Fruit fly (Drosophila melanogaster) whole organism, embryonic: ENCODE results near the gene CG44405.
A peak's percentile ranks its signal among the peaks of the same experiment; 100 is the strongest.

Experiments
- Atf3 ChIP-seq: fragments of 200-800 bp; sonication (Bioruptor generic); optimal IDR thresholded peaks from 3 replicates; lab custom pipeline; 2016; ENCODE audit warnings: missing biosample characterization, missing genetic modification characterization
- B-H1 ChIP-seq: fragments of 200-800 bp; sonication (Bioruptor generic); IDR thresholded peaks from 3 replicates; pipeline ENCODE4 v1.3.6; 2022; ENCODE audit warnings: missing biosample characterization, missing genetic modification characterization
- CG10147 ChIP-seq: fragments of 200-800 bp; sonication (Bioruptor generic); optimal IDR thresholded peaks from 2 replicates; lab custom pipeline; 2019; ENCODE audit warnings: missing biosample characterization, mild to moderate bottlenecking, missing genetic modification characterization, moderate library complexity
- CG1024 ChIP-seq: fragments of 200-800 bp; sonication (Bioruptor generic); IDR thresholded peaks from 2 replicates; pipeline ENCODE4 v1.3.6; 2022; ENCODE audit warnings: missing biosample characterization, missing genetic modification characterization
- CG10267 ChIP-seq: fragments of 200-800 bp; sonication (Bioruptor generic); optimal IDR thresholded peaks from 2 replicates; lab custom pipeline; 2018; ENCODE audit warnings: missing biosample characterization, mild to moderate bottlenecking, missing genetic modification characterization, moderate library complexity
- CG10543 ChIP-seq: fragments of 200-800 bp; sonication (Bioruptor generic); optimal IDR thresholded peaks from 3 replicates; lab custom pipeline; 2017; ENCODE audit warnings: missing biosample characterization, mild to moderate bottlenecking, missing genetic modification characterization, moderate library complexity
- CG12071 ChIP-seq: fragments of 200-800 bp; sonication (Bioruptor generic); optimal IDR thresholded peaks from 3 replicates; lab custom pipeline; 2018; ENCODE audit warnings: missing biosample characterization, mild to moderate bottlenecking, missing genetic modification characterization
- CG13287 ChIP-seq: fragments of 200-800 bp; sonication (Bioruptor generic); IDR thresholded peaks from 2 replicates; pipeline ENCODE4 v1.3.6; 2022; ENCODE audit warnings: missing biosample characterization, missing genetic modification characterization; ENCODE audit not compliant: partially characterized antibody
- CG1529 ChIP-seq: fragments of 200-800 bp; sonication (Bioruptor generic); optimal IDR thresholded peaks from 3 replicates; lab custom pipeline; 2018; ENCODE audit warnings: missing biosample characterization, missing genetic modification characterization
- CG15479 ChIP-seq: fragments of 200-800 bp; sonication (Bioruptor generic); optimal IDR thresholded peaks from 3 replicates; lab custom pipeline; 2019; ENCODE audit warnings: missing biosample characterization, mild to moderate bottlenecking, missing genetic modification characterization, moderate library complexity
- CG15514 ChIP-seq: fragments of 200-800 bp; sonication (Bioruptor generic); optimal IDR thresholded peaks from 3 replicates; lab custom pipeline; 2017; ENCODE audit warnings: missing biosample characterization, missing genetic modification characterization, mild to moderate bottlenecking, moderate library complexity, missing genetic modification reagents
- CG17385 ChIP-seq: fragments of 200-800 bp; sonication (Bioruptor generic); optimal IDR thresholded peaks from 3 replicates; lab custom pipeline; 2018; ENCODE audit warnings: missing biosample characterization, mild to moderate bottlenecking, missing genetic modification characterization
- CG17912 ChIP-seq: fragments of 200-800 bp; sonication (Bioruptor generic); optimal IDR thresholded peaks from 2 replicates; lab custom pipeline; 2018; ENCODE audit warnings: missing biosample characterization, mild to moderate bottlenecking, missing genetic modification characterization
- CG2116 ChIP-seq: fragments of 200-800 bp; sonication (Bioruptor generic); optimal IDR thresholded peaks from 3 replicates; lab custom pipeline; 2018; ENCODE audit warnings: missing biosample characterization, mild to moderate bottlenecking, missing genetic modification characterization
- CG3281 ChIP-seq: fragments of 200-800 bp; sonication (Bioruptor generic); optimal IDR thresholded peaks from 3 replicates; lab custom pipeline; 2017; ENCODE audit warnings: missing biosample characterization, mild to moderate bottlenecking, missing genetic modification characterization
- CG6683 ChIP-seq: fragments of 200-800 bp; sonication (Bioruptor generic); optimal IDR thresholded peaks from 2 replicates; lab custom pipeline; 2017; ENCODE audit warnings: missing biosample characterization, mild to moderate bottlenecking, missing genetic modification characterization, missing genetic modification reagents
- CG8290 ChIP-seq, 3 experiments: fragments of 200-800 bp; sonication (Bioruptor generic); optimal IDR thresholded peaks; 2 replicates each; lab custom pipeline; 2016 to 2019; ENCODE audit warnings: missing biosample characterization in 3 of 3, missing genetic modification characterization in 3 of 3, mild to moderate bottlenecking in 2 of 3, moderate library complexity in 1 of 3
- Dbx ChIP-seq: fragments of 200-800 bp; sonication (Bioruptor generic); IDR thresholded peaks from 3 replicates; pipeline ENCODE4 v1.3.6; 2022; ENCODE audit warnings: missing biosample characterization, missing genetic modification characterization
- Eip74EF ChIP-seq, 2 experiments: fragments of 200-800 bp in 1 of 2; fragments of >200 bp in 1 of 2; sonication (Bioruptor generic) in 1 of 2; optimal IDR thresholded peaks; 2 replicates each; lab custom pipeline; 2017 to 2019; ENCODE audit warnings: missing biosample characterization in 2 of 2, missing genetic modification characterization in 2 of 2, mild to moderate bottlenecking in 1 of 2, moderate library complexity in 1 of 2
- Ets97D ChIP-seq: fragments of 200-800 bp; sonication (Bioruptor generic); optimal IDR thresholded peaks from 3 replicates; lab custom pipeline; 2016; ENCODE audit warnings: missing biosample characterization, missing genetic modification characterization
- Hr39 ChIP-seq: fragments of >200 bp; optimal IDR thresholded peaks from 2 replicates; lab custom pipeline; 2017
- MBD-R2 ChIP-seq: fragments of 200-800 bp; sonication (Bioruptor generic); IDR thresholded peaks from 2 replicates; pipeline ENCODE4 v1.3.6; 2022; ENCODE audit warnings: missing biosample characterization, missing genetic modification characterization
- Mad ChIP-seq: fragments of 200-800 bp; sonication (Bioruptor generic); optimal IDR thresholded peaks from 2 replicates; lab custom pipeline; 2016; ENCODE audit warnings: missing biosample characterization, missing genetic modification characterization
- NFAT ChIP-seq: fragments of 200-800 bp; sonication (Bioruptor generic); IDR thresholded peaks from 2 replicates; pipeline ENCODE4 v1.3.6; 2022; ENCODE audit warnings: missing biosample characterization, missing genetic modification characterization
- Nf-YB ChIP-seq: fragments of 200-800 bp; sonication (Bioruptor generic); optimal IDR thresholded peaks from 3 replicates; lab custom pipeline; 2019; ENCODE audit warnings: missing biosample characterization, mild to moderate bottlenecking, missing genetic modification characterization, moderate library complexity
- Nf-YC ChIP-seq: fragments of 200-800 bp; optimal IDR thresholded peaks from 3 replicates; lab custom pipeline; 2019; ENCODE audit warnings: missing biosample characterization, mild to moderate bottlenecking, missing genetic modification characterization, moderate library complexity
- Stat92E ChIP-seq, 3 experiments: fragments of >200 bp in 2 of 3; fragments of 200-800 bp in 1 of 3; sonication (Bioruptor generic) in 1 of 3; optimal IDR thresholded peaks; 2 replicates each; lab custom pipeline; 2017 to 2019; ENCODE audit warnings: missing biosample characterization in 3 of 3, missing genetic modification characterization in 3 of 3, mild to moderate bottlenecking in 1 of 3, moderate library complexity in 1 of 3
- Tbp ChIP-seq: fragments of >200 bp; optimal IDR thresholded peaks from 2 replicates; lab custom pipeline; 2018; ENCODE audit warnings: missing biosample characterization, missing genetic modification characterization
- amos ChIP-seq: fragments of 200-800 bp; sonication (Bioruptor generic); IDR thresholded peaks from 2 replicates; pipeline ENCODE4 v1.3.6; 2022; ENCODE audit warnings: missing biosample characterization, missing genetic modification characterization; ENCODE audit not compliant: partially characterized antibody
- bsh ChIP-seq, 2 experiments: fragments of 200-800 bp; sonication (Bioruptor generic); optimal IDR thresholded peaks; 2 replicates each; lab custom pipeline; 2017 to 2018; ENCODE audit warnings: mild to moderate bottlenecking in 2 of 2, missing biosample characterization in 2 of 2, missing genetic modification characterization in 2 of 2, moderate library complexity in 1 of 2
- ci ChIP-seq: fragments of 200-800 bp; sonication (Bioruptor generic); IDR thresholded peaks from 3 replicates; pipeline ENCODE4 v1.3.6; 2022; ENCODE audit warnings: missing biosample characterization, missing genetic modification characterization
- disco-r ChIP-seq: fragments of 200-800 bp; sonication (Bioruptor generic); optimal IDR thresholded peaks from 2 replicates; lab custom pipeline; 2016; ENCODE audit warnings: missing biosample characterization, missing genetic modification characterization
- grn ChIP-seq: fragments of 200-800 bp; sonication (Bioruptor generic); optimal IDR thresholded peaks from 3 replicates; lab custom pipeline; 2017; ENCODE audit warnings: missing biosample characterization, missing genetic modification characterization
- gsb ChIP-seq: fragments of 200-800 bp; sonication (Bioruptor generic); IDR thresholded peaks from 2 replicates; pipeline ENCODE4 v1.3.6; 2022; ENCODE audit warnings: missing biosample characterization, missing genetic modification characterization
- her ChIP-seq: fragments of 200-800 bp; sonication (Bioruptor generic); optimal IDR thresholded peaks from 2 replicates; lab custom pipeline; 2016; ENCODE audit warnings: missing biosample characterization, missing genetic modification characterization
- jumu ChIP-seq: fragments of 200-800 bp; sonication (Bioruptor generic); optimal IDR thresholded peaks from 3 replicates; lab custom pipeline; 2016; ENCODE audit warnings: missing biosample characterization, missing genetic modification characterization
- kah ChIP-seq: fragments of 200-800 bp; sonication (Bioruptor generic); optimal IDR thresholded peaks from 2 replicates; lab custom pipeline; 2018; ENCODE audit warnings: missing biosample characterization, mild to moderate bottlenecking, missing genetic modification characterization
- ken ChIP-seq: fragments of 200-800 bp; sonication (Bioruptor generic); IDR thresholded peaks from 3 replicates; pipeline ENCODE4 v1.3.6; 2022; ENCODE audit warnings: missing biosample characterization, missing genetic modification characterization
- maf-S ChIP-seq: fragments of 200-800 bp; sonication (Bioruptor generic); optimal IDR thresholded peaks from 2 replicates; lab custom pipeline; 2016; ENCODE audit warnings: missing biosample characterization, missing genetic modification characterization
- nau ChIP-seq: fragments of 200-800 bp; sonication (Bioruptor generic); optimal IDR thresholded peaks from 3 replicates; lab custom pipeline; 2017; ENCODE audit warnings: missing biosample characterization, mild to moderate bottlenecking, missing genetic modification characterization, missing genetic modification reagents
- odd ChIP-seq: fragments of 200-800 bp; sonication (Bioruptor generic); optimal IDR thresholded peaks from 2 replicates; lab custom pipeline; 2017; ENCODE audit warnings: missing biosample characterization, mild to moderate bottlenecking, missing genetic modification characterization
- onecut ChIP-seq: fragments of 200-800 bp; sonication (Bioruptor generic); IDR thresholded peaks from 2 replicates; pipeline ENCODE4 v1.3.6; 2022; ENCODE audit warnings: missing biosample characterization, missing genetic modification characterization
- pum ChIP-seq: fragments of 200-800 bp; sonication (Bioruptor generic); optimal IDR thresholded peaks from 2 replicates; lab custom pipeline; 2016; ENCODE audit warnings: missing biosample characterization, missing genetic modification characterization
- run ChIP-seq: fragments of 200-800 bp; sonication (Bioruptor generic); optimal IDR thresholded peaks from 3 replicates; lab custom pipeline; 2018; ENCODE audit warnings: missing biosample characterization, mild to moderate bottlenecking, missing genetic modification characterization
- tap ChIP-seq: fragments of 200-800 bp; optimal IDR thresholded peaks from 3 replicates; lab custom pipeline; 2019; ENCODE audit warnings: missing biosample characterization, mild to moderate bottlenecking, missing genetic modification characterization, moderate library complexity
- tio ChIP-seq: fragments of 200-800 bp; sonication (Bioruptor generic); optimal IDR thresholded peaks from 2 replicates; lab custom pipeline; 2017; ENCODE audit warnings: missing biosample characterization, missing genetic modification characterization, inconsistent platforms
- unpg ChIP-seq: fragments of 200-800 bp; sonication (Bioruptor generic); optimal IDR thresholded peaks from 3 replicates; lab custom pipeline; 2018; ENCODE audit warnings: missing biosample characterization, mild to moderate bottlenecking, missing genetic modification characterization, moderate library complexity
- wdn ChIP-seq: fragments of 200-800 bp; sonication (Bioruptor generic); IDR thresholded peaks from 2 replicates; pipeline ENCODE4 v1.3.6; 2022; ENCODE audit warnings: missing biosample characterization, missing genetic modification characterization

CG44405 gene

dm6 chr2L:16317777-16318610, 24.1 kb downstream of the CG44405 start (continued):
- peak; percentile 47 for TF ChIP-seq onecut
- TF ChIP-seq kah (GFP tag; lab: Kevin White, UChicago): peak; percentile 2
- no peak for TF ChIP-seq tap (tag; lab: Kevin White, UChicago)
- peak; percentile 41 for TF ChIP-seq CG10147 (GFP tag; lab: Kevin White, UChicago)
- TF ChIP-seq CG10267 (tag; lab: Kevin White, UChicago): no peak
- peak; percentile 20 for TF ChIP-seq Nf-YB
- TF ChIP-seq CG1529: peak; percentile 41
- TF ChIP-seq disco-r (GFP tag; lab: Kevin White, UChicago): no peak
- no peak for TF ChIP-seq Tbp
- peak; percentile 79 for TF ChIP-seq CG10543 (GFP tag; lab: Kevin White, UChicago)
- peak; percentile 14 for TF ChIP-seq nau (GFP tag; lab: Kevin White, UChicago)
- TF ChIP-seq ci: peak; percentile 70; the same call in 2 of the 3 replicates
- peak; percentile 30; the same call in 1 of the 3 replicates for TF ChIP-seq B-H1 (GFP tag; lab: Robert Waterston, UW)
- no peak for TF ChIP-seq CG8290 (GFP tag; optimal IDR thresholded peaks at IDR 0.05; lab: Kevin White, UChicago)
- peak in 1 of 2 experiments; percentile 35 for TF ChIP-seq CG8290 (tag; optimal IDR thresholded peaks at IDR 0.05; lab: Kevin White, UChicago)
- peak; percentile 50 for TF ChIP-seq unpg (GFP tag; lab: Kevin White, UChicago)
- TF ChIP-seq gsb (GFP tag; lab: Robert Waterston, UW): no peak; the same call in 1 of the 2 replicates
- TF ChIP-seq CG17912 (GFP tag; lab: Kevin White, UChicago): peak; percentile 57
- TF ChIP-seq CG6683: no peak
- no peak; the same call in 1 of the 2 replicates for TF ChIP-seq MBD-R2
- TF ChIP-seq CG1024 (GFP tag; lab: Robert Waterston, UW): no peak
- TF ChIP-seq Ets97D (GFP tag; lab: Kevin White, UChicago): no peak
- no peak for TF ChIP-seq Atf3 (GFP tag; lab: Kevin White, UChicago)
- TF ChIP-seq Dbx (GFP tag; lab: Robert Waterston, UW): peak; percentile 62; the same call in 2 of the 3 replicates
- no peak for TF ChIP-seq amos
- no peak for TF ChIP-seq jumu (GFP tag; lab: Kevin White, UChicago)
- TF ChIP-seq her (GFP tag; lab: Kevin White, UChicago): peak; percentile 34
- TF ChIP-seq Hr39: no peak
- no peak for TF ChIP-seq Nf-YC
- peak; percentile 16 for TF ChIP-seq tio (GFP tag; lab: Kevin White, UChicago)
- 0 out of 2 replicates have a peak, but pooled peaks have one; percentile 21 for TF ChIP-seq wdn (GFP tag; lab: Robert Waterston, UW)
- no peak for TF ChIP-seq run (tag; lab: Kevin White, UChicago)
- 0 out of 3 replicates have a peak, but pooled peaks have one; percentile 13 for TF ChIP-seq ken (GFP tag; lab: Robert Waterston, UW)
- peak; percentile 72 for TF ChIP-seq odd
- TF ChIP-seq Mad (GFP tag; lab: Kevin White, UChicago): no peak
- peak; percentile 11 for TF ChIP-seq CG3281 (GFP tag; lab: Kevin White, UChicago)
- peak in 1 of 2 experiments; percentile 52 for TF ChIP-seq bsh (GFP tag; optimal IDR thresholded peaks at IDR 0.05; lab: Kevin White, UChicago)
- TF ChIP-seq Stat92E (GFP tag; optimal IDR thresholded peaks at IDR 0.05; lab: Kevin White, UChicago): no peak
- no peak for TF ChIP-seq Eip74EF (GFP tag; optimal IDR thresholded peaks at IDR 0.05; lab: Kevin White, UChicago)
- TF ChIP-seq CG2116 (GFP tag; lab: Kevin White, UChicago): peak; percentile 27
- TF ChIP-seq CG17385: peak; percentile 34
- 0 out of 2 replicates have a peak, but pooled peaks have one; percentile 34 for TF ChIP-seq NFAT
- TF ChIP-seq grn (GFP tag; lab: Kevin White, UChicago): peak; percentile 13
- peak; percentile 13 for TF ChIP-seq CG15514 (GFP tag; lab: Kevin White, UChicago)
- no peak for TF ChIP-seq CG13287
- peak; percentile 12 for TF ChIP-seq maf-S (GFP tag; lab: Kevin White, UChicago)
- TF ChIP-seq CG12071 (GFP tag; lab: Kevin White, UChicago): peak; percentile 36
- TF ChIP-seq pum (GFP tag; lab: Kevin White, UChicago): no peak
- TF ChIP-seq CG15479 (GFP tag; lab: Kevin White, UChicago): no peak
